Fruit fly (Drosophila melanogaster): ENCODE results near the gene CG42729.
A peak's percentile ranks its signal among the peaks of the same experiment; 100 is the strongest.

CG42729 gene

DNA sequence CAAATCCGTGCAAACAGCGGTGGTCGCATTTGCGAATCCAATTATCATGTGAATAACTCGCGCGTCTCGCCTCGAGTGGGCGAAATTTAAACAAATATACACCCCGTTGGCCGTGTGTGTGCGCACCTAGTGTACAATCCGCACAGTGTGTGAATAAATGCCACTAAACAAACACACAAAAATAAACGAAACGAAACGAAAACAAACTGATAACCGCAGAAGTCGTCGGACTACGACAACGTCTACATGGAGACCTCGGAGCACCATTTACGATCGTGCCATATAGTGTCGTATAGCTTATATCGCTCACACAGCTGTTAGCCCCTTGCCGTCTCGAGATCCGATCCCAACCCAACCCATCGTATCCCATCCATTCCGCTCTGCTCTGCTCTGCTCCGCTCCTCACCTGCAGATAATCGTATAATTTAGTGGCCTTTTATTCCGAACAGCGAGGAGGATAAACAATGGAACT is 39.2 kb upstream of the CG42729 start (continued):
- TF ChIP-seq sens-2 (GFP tag; IDR thresholded peaks at IDR 0.05) (no peak), Usf (GFP tag; optimal IDR thresholded peaks at IDR 0.05) (no peak), CG10209 (GFP tag; optimal IDR thresholded peaks at IDR 0.05) (peak; percentile 80), Rx (GFP tag; IDR thresholded peaks at IDR 0.05) (no peak), CG7987 (GFP tag; optimal IDR thresholded peaks at IDR 0.05) (peak; percentile 88), Awh (GFP tag; IDR thresholded peaks at IDR 0.05) (peak; percentile 62), fd64A (GFP tag; optimal IDR thresholded peaks at IDR 0.05) (peak; percentile 85), pb (GFP tag; optimal IDR thresholded peaks at IDR 0.05) (peak; percentile 13), zen (tag; optimal IDR thresholded peaks at IDR 0.05) (no peak), CG10979 (tag; optimal IDR thresholded peaks at IDR 0.05) (peak; percentile 44), CG12769 (tag; optimal IDR thresholded peaks at IDR 0.05) (peak; percentile 96), pros (GFP tag; optimal IDR thresholded peaks at IDR 0.05) (peak; percentile 23), onecut (GFP tag; IDR thresholded peaks at IDR 0.05) (peak; percentile 67), odd (GFP tag; optimal IDR thresholded peaks at IDR 0.05) (peak; percentile 90), MBD-R2 (GFP tag; IDR thresholded peaks at IDR 0.05) (peak; percentile 30; the same call in 1 of the 2 replicates), wek (GFP tag; optimal IDR thresholded peaks at IDR 0.05) (peak; percentile 76), CG14860 (GFP tag; IDR thresholded peaks at IDR 0.05; ENCODE audit: partially characterized antibody) (no peak), Ets65A (GFP tag) (peak; percentile 29), BEAF-32 (GFP tag; optimal IDR thresholded peaks at IDR 0.05) (no peak), Mes4 (GFP tag; optimal IDR thresholded peaks at IDR 0.05) (peak; percentile 75), CG11398 (GFP tag; optimal IDR thresholded peaks at IDR 0.05) (peak; percentile 61), CG7357 (GFP tag; IDR thresholded peaks at IDR 0.05) (0 out of 3 replicates have a peak, but pooled peaks have one; percentile 7), CG18011 (GFP tag; optimal IDR thresholded peaks at IDR 0.05) (peak; percentile 48), CG13624 (GFP tag; optimal IDR thresholded peaks at IDR 0.05) (peak; percentile 38), CG7786 (GFP tag; optimal IDR thresholded peaks at IDR 0.05) (no peak), CG8388 (GFP tag; optimal IDR thresholded peaks at IDR 0.05) (peak; percentile 63), CrebB (tag; optimal IDR thresholded peaks at IDR 0.05) (peak; percentile 90), CG8281 (tag; optimal IDR thresholded peaks at IDR 0.05) (peak; percentile 55), CG32767 (GFP tag; IDR thresholded peaks at IDR 0.05) (no peak; the same call in 1 of the 2 replicates), CHES-1-like (GFP tag; optimal IDR thresholded peaks at IDR 0.05) (peak; percentile 87), Dfd (GFP tag; optimal IDR thresholded peaks at IDR 0.05) (no peak), yki (optimal IDR thresholded peaks at IDR 0.05) (no peak), fu2 (GFP tag; optimal IDR thresholded peaks at IDR 0.05) (peak; percentile 20), pfk (GFP tag; optimal IDR thresholded peaks at IDR 0.05) (peak; percentile 89), CG8089 (GFP tag; optimal IDR thresholded peaks at IDR 0.05) (peak; percentile 38), CG7372 (GFP tag; IDR thresholded peaks at IDR 0.05) (no peak), lmd (GFP tag; IDR thresholded peaks at IDR 0.05) (no peak; the same call in 1 of the 2 replicates), CG12299 (tag; optimal IDR thresholded peaks at IDR 0.05) (peak; percentile 62), CG33557 (GFP tag; optimal IDR thresholded peaks at IDR 0.05) (peak; percentile 74), CG11695 (GFP tag; IDR thresholded peaks at IDR 0.05) (peak; percentile 78), CG34422 (GFP tag; IDR thresholded peaks at IDR 0.05) (peak; percentile 59; the same call in 1 of the 3 replicates), Hr51 (GFP tag; optimal IDR thresholded peaks at IDR 0.05) (peak in 1 of 2 experiments; percentile 63), kay (GFP tag; optimal IDR thresholded peaks at IDR 0.05) (no peak), gcm (GFP tag; optimal IDR thresholded peaks at IDR 0.05) (peak; percentile 55), grau (tag; optimal IDR thresholded peaks at IDR 0.05) (peak; percentile 48), CG14710 (tag; optimal IDR thresholded peaks at IDR 0.05) (peak; percentile 29), btn (GFP tag; optimal IDR thresholded peaks at IDR 0.05) (peak; percentile 55), pho (GFP tag; optimal IDR thresholded peaks at IDR 0.05) (peak; percentile 35), dpn (GFP tag; optimal IDR thresholded peaks at IDR 0.05) (no peak), Asciz (GFP tag; optimal IDR thresholded peaks at IDR 0.05) (peak; percentile 84)

Data from whole organism, embryonic.